Fruit fly (Drosophila melanogaster): ENCODE measurements around the gene CG4367.

The CG4367 gene

DNA sequence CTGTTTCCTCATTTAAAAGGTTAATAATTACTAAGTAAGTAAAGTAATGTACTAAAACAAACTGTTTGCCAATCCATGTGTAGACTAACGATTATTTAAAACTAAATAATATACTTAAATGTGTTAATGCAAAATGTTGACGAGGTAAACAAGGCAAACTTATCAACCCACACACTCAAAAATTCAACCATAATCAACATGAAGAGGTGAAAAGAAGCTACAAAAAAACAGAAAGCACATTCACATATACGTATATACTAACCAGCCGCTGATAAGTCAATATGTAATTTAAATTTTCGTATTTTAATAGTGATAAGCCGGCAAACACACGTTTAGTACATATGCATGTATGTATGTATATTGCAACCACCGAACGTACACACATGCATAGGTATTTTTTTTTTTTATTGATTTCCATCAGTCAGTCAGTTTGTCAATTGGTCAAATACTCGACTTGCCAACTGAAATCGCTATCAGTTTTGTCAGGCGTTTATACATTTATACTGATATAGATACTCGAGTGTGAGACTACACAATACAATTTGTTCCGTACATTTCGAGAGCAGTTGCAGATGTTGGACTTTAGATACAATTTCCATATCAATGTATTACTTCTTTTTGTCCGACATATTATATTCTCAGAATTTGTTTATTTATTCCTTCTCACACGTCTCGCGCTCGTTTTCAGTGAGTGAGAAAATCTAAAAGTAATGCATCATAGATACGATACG lies 45.2 kb downstream of the CG4367 start (continued):
- TF ChIP-seq Taf1 (GFP tag; IDR thresholded peaks at IDR 0.05), result no peak
- TF ChIP-seq sc (optimal IDR thresholded peaks at IDR 0.05), result no peak
- peak; percentile 36 for TF ChIP-seq sc (GFP tag; optimal IDR thresholded peaks at IDR 0.05)
- no peak for TF ChIP-seq gfzf (GFP tag; optimal IDR thresholded peaks at IDR 0.05)
- no peak for TF ChIP-seq CG9797 (GFP tag; optimal IDR thresholded peaks at IDR 0.05)
- TF ChIP-seq Sin3A (optimal IDR thresholded peaks at IDR 0.05), result no peak
- TF ChIP-seq al (GFP tag; IDR thresholded peaks at IDR 0.05), result no peak
- TF ChIP-seq fd102C (GFP tag; optimal IDR thresholded peaks at IDR 0.05), result peak; percentile 45
- TF ChIP-seq br (optimal IDR thresholded peaks at IDR 0.05), result no peak
- no peak for TF ChIP-seq zfh2 (GFP tag; optimal IDR thresholded peaks at IDR 0.05)
- TF ChIP-seq dmrt11E (tag; optimal IDR thresholded peaks at IDR 0.05), result peak; percentile 60
- no peak for TF ChIP-seq ttk (GFP tag; IDR thresholded peaks at IDR 0.05)
- peak; percentile 6 for TF ChIP-seq CG6254 (GFP tag; optimal IDR thresholded peaks at IDR 0.05)
- TF ChIP-seq Adf1 (GFP tag; IDR thresholded peaks at IDR 0.05), result no peak
- peak; percentile 8; the same call in 1 of the 2 replicates for TF ChIP-seq Atf6 (GFP tag; IDR thresholded peaks at IDR 0.05)
- no peak for TF ChIP-seq Atf-2 (GFP tag; optimal IDR thresholded peaks at IDR 0.05)
- no peak for TF ChIP-seq CG13894 (tag; optimal IDR thresholded peaks at IDR 0.05)
- no peak for TF ChIP-seq pita (GFP tag; optimal IDR thresholded peaks at IDR 0.05)
- no peak for TF ChIP-seq Mrtf (GFP tag; IDR thresholded peaks at IDR 0.05)
- peak; percentile 36 for TF ChIP-seq CG18619 (GFP tag; optimal IDR thresholded peaks at IDR 0.05)
- peak; percentile 30 for TF ChIP-seq CG18764 (GFP tag; optimal IDR thresholded peaks at IDR 0.05)
- no peak for TF ChIP-seq CG4820 (GFP tag; optimal IDR thresholded peaks at IDR 0.05)
- peak; percentile 53 for TF ChIP-seq CG11504 (tag; optimal IDR thresholded peaks at IDR 0.05)
- peak; percentile 53 for TF ChIP-seq CG17568 (GFP tag; optimal IDR thresholded peaks at IDR 0.05)
- TF ChIP-seq CG7357 (GFP tag; IDR thresholded peaks at IDR 0.05), result no peak
- no peak for TF ChIP-seq sens-2 (GFP tag; IDR thresholded peaks at IDR 0.05)
- peak; percentile 69 for TF ChIP-seq lab (GFP tag; optimal IDR thresholded peaks at IDR 0.05)
- peak; percentile 21 for TF ChIP-seq YL-1 (GFP tag; optimal IDR thresholded peaks at IDR 0.05)
- TF ChIP-seq lilli (GFP tag; optimal IDR thresholded peaks at IDR 0.05), result no peak
- peak; percentile 39 for TF ChIP-seq CG17385 (GFP tag; optimal IDR thresholded peaks at IDR 0.05)
- TF ChIP-seq Sry-β (GFP tag; optimal IDR thresholded peaks at IDR 0.05), result no peak
- TF ChIP-seq CG10274 (GFP tag; optimal IDR thresholded peaks at IDR 0.05), result no peak
- no peak for TF ChIP-seq Max (GFP tag; optimal IDR thresholded peaks at IDR 0.05)
- TF ChIP-seq CG17359 (tag; optimal IDR thresholded peaks at IDR 0.05), result peak; percentile 64
- TF ChIP-seq CG1832 (GFP tag; optimal IDR thresholded peaks at IDR 0.05), result no peak
- no peak for TF ChIP-seq sna (GFP tag; IDR thresholded peaks at IDR 0.05; ENCODE audit: partially characterized antibody)
- TF ChIP-seq sim (GFP tag; IDR thresholded peaks at IDR 0.05), result 0 out of 2 replicates have a peak, but pooled peaks have one; percentile 55
- TF ChIP-seq CG9876 (GFP tag; optimal IDR thresholded peaks at IDR 0.05), result no peak
- no peak for TF ChIP-seq CG16813 (GFP tag; IDR thresholded peaks at IDR 0.05; ENCODE audit: partially characterized antibody)
- peak; percentile 14 for TF ChIP-seq lbe (GFP tag; optimal IDR thresholded peaks at IDR 0.05)
- no peak for TF ChIP-seq nom (GFP tag; optimal IDR thresholded peaks at IDR 0.05)
- TF ChIP-seq B-H1 (GFP tag; IDR thresholded peaks at IDR 0.05), result no peak
- no peak for TF ChIP-seq Dad (GFP tag; optimal IDR thresholded peaks at IDR 0.05)
- TF ChIP-seq CG7963 (GFP tag; IDR thresholded peaks at IDR 0.05; ENCODE audit: partially characterized antibody), result no peak
- peak; percentile 22 for TF ChIP-seq az2 (GFP tag; optimal IDR thresholded peaks at IDR 0.05)
- peak; percentile 51 for TF ChIP-seq CG18262 (tag; optimal IDR thresholded peaks at IDR 0.05)
- no peak for TF ChIP-seq unc-4 (GFP tag; IDR thresholded peaks at IDR 0.05; ENCODE audit: partially characterized antibody)
- TF ChIP-seq otp (GFP tag; IDR thresholded peaks at IDR 0.05), result no peak
- TF ChIP-seq Lim3 (GFP tag; IDR thresholded peaks at IDR 0.05), result no peak
- peak; percentile 13 for TF ChIP-seq odd (GFP tag; optimal IDR thresholded peaks at IDR 0.05)
- TF ChIP-seq CG17328 (GFP tag; IDR thresholded peaks at IDR 0.05), result no peak
